1 fruit fly cellular context compared by ENCODE assay signal in the genomic region with DNA sequence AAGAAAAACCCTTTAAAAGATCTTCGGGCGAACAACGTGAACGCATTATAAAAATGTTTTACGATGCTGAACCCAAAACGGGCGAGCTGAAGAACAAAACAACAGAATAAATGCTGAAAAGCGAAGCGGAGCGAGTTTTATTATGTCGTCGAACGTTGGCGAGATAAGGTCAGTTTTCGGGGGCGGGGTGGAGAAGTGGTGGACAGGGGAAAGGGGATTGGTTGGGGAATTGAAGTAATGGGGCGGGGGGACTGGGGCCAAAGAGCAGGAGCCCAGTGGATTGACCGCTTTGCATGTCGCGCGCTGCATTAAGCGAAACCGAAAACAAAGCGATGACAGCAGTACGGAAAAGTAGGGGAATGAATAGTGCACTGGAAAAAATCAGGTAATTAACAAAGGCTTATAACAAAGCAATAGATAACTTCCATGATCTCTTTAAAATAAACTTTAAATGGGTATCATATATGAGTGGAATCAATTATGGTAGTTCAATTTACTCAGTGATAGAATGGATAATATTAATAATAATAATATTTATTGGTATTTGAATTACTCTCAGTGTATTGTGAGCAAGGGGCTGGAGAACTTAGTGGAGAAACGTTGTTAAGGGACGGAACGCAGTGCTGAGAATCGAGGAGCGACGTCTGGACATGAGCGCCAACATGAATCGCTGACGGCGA.
TF ChIP-seq lines count a peak whose summit lies in the region.

No protein-coding gene starts in this region.

TF ChIP-seq in whole organism, embryonic, 481 proteins besides CTCF, POLR2A, EP300 and RAD21 (continued from another document):
- peak; percentile 35; the same call in 1 of the 3 replicates for TF ChIP-seq CG11093 (GFP tag; IDR thresholded peaks at IDR 0.05; lab: Robert Waterston, UW)
- no peak for TF ChIP-seq Taf1 (GFP tag; IDR thresholded peaks at IDR 0.05; lab: Robert Waterston, UW)
- no peak for TF ChIP-seq NC2α (GFP tag; optimal IDR thresholded peaks at IDR 0.05; lab: Kevin White, UChicago)
- no peak for TF ChIP-seq chinmo (GFP tag; IDR thresholded peaks at IDR 0.05; lab: Robert Waterston, UW; ENCODE audit: partially characterized antibody)
- no peak; the same call in 1 of the 3 replicates for TF ChIP-seq row (GFP tag; IDR thresholded peaks at IDR 0.05; lab: Robert Waterston, UW)
- peak in 1 of 2 experiments; percentile 50 for TF ChIP-seq Eip74EF (GFP tag; optimal IDR thresholded peaks at IDR 0.05; lab: Kevin White, UChicago)
- no peak for TF ChIP-seq CG17912 (GFP tag; optimal IDR thresholded peaks at IDR 0.05; lab: Kevin White, UChicago)
- TF ChIP-seq pho (GFP tag; optimal IDR thresholded peaks at IDR 0.05; lab: Kevin White, UChicago): no peak
- no peak for TF ChIP-seq CG34224 (GFP tag; IDR thresholded peaks at IDR 0.05; lab: Robert Waterston, UW; ENCODE audit: partially characterized antibody)
- TF ChIP-seq CG1602 (GFP tag; optimal IDR thresholded peaks at IDR 0.05; lab: Kevin White, UChicago): peak; percentile 12
- TF ChIP-seq ssp (GFP tag; IDR thresholded peaks at IDR 0.05; lab: Robert Waterston, UW): peak; percentile 23; the same call in 1 of the 2 replicates
- peak in 1 of 2 experiments; percentile 4 for TF ChIP-seq dpn (GFP tag; optimal IDR thresholded peaks at IDR 0.05; lab: Kevin White, UChicago)
- TF ChIP-seq CG10462 (GFP tag; optimal IDR thresholded peaks at IDR 0.05; lab: Kevin White, UChicago): no peak
- no peak for TF ChIP-seq CG17385 (GFP tag; optimal IDR thresholded peaks at IDR 0.05; lab: Kevin White, UChicago)
- no peak for TF ChIP-seq CG17612 (GFP tag; IDR thresholded peaks at IDR 0.05; lab: Robert Waterston, UW)
- peak; percentile 69 for TF ChIP-seq Asciz (GFP tag; optimal IDR thresholded peaks at IDR 0.05; lab: Kevin White, UChicago)
- no peak for TF ChIP-seq CG4617 (GFP tag; optimal IDR thresholded peaks at IDR 0.05; lab: Kevin White, UChicago; ENCODE audit: borderline replicate concordance)
- peak; percentile 43; the same call in 1 of the 2 replicates for TF ChIP-seq lmd (GFP tag; IDR thresholded peaks at IDR 0.05; lab: Robert Waterston, UW)
- TF ChIP-seq slou (GFP tag; optimal IDR thresholded peaks at IDR 0.05; lab: Kevin White, UChicago): no peak
- no peak for TF ChIP-seq Oaz (GFP tag; IDR thresholded peaks at IDR 0.05; lab: Robert Waterston, UW)
- no peak for TF ChIP-seq ato (GFP tag; IDR thresholded peaks at IDR 0.05; lab: Robert Waterston, UW; ENCODE audit: partially characterized antibody)
- no peak for TF ChIP-seq Chrac-16 (GFP tag; optimal IDR thresholded peaks at IDR 0.05; lab: Kevin White, UChicago)
- TF ChIP-seq Dfd (GFP tag; optimal IDR thresholded peaks at IDR 0.05; lab: Kevin White, UChicago): no peak
- TF ChIP-seq CG7372 (GFP tag; IDR thresholded peaks at IDR 0.05; lab: Robert Waterston, UW): no peak
- peak; percentile 57 for TF ChIP-seq CG15696 (tag; optimal IDR thresholded peaks at IDR 0.05; lab: Kevin White, UChicago)
- TF ChIP-seq tna (GFP tag; IDR thresholded peaks at IDR 0.05; lab: Robert Waterston, UW; ENCODE audit: partially characterized antibody): no peak
- no peak for TF ChIP-seq CG1647 (GFP tag; optimal IDR thresholded peaks at IDR 0.05; lab: Kevin White, UChicago)
- TF ChIP-seq CG10147 (GFP tag; optimal IDR thresholded peaks at IDR 0.05; lab: Kevin White, UChicago): no peak
- peak; percentile 50 for TF ChIP-seq Six4 (GFP tag; optimal IDR thresholded peaks at IDR 0.05; lab: Kevin White, UChicago)
- no peak for TF ChIP-seq yki (optimal IDR thresholded peaks at IDR 0.05; lab: Kevin White, UChicago)
- TF ChIP-seq ap (GFP tag; IDR thresholded peaks at IDR 0.05; lab: Robert Waterston, UW): 0 out of 2 replicates have a peak, but pooled peaks have one; percentile 28
- no peak for TF ChIP-seq klu (GFP tag; IDR thresholded peaks at IDR 0.05; lab: Robert Waterston, UW)
- peak; percentile 7 for TF ChIP-seq CG18476 (GFP tag; optimal IDR thresholded peaks at IDR 0.05; lab: Kevin White, UChicago)
- TF ChIP-seq CG13624 (GFP tag; optimal IDR thresholded peaks at IDR 0.05; lab: Kevin White, UChicago): no peak
- peak; percentile 20 for TF ChIP-seq BtbVII (GFP tag; optimal IDR thresholded peaks at IDR 0.05; lab: Kevin White, UChicago)
- no peak for TF ChIP-seq CG12299 (tag; optimal IDR thresholded peaks at IDR 0.05; lab: Kevin White, UChicago)
- no peak for TF ChIP-seq fd64A (GFP tag; optimal IDR thresholded peaks at IDR 0.05; lab: Kevin White, UChicago)
- TF ChIP-seq sob (GFP tag; IDR thresholded peaks at IDR 0.05; lab: Robert Waterston, UW): peak; percentile 50; the same call in 1 of the 2 replicates
- no peak; the same call in 1 of the 2 replicates for TF ChIP-seq CG32532 (GFP tag; IDR thresholded peaks at IDR 0.05; lab: Robert Waterston, UW)
- no peak for TF ChIP-seq HLH4C (GFP tag; IDR thresholded peaks at IDR 0.05; lab: Robert Waterston, UW; ENCODE audit: partially characterized antibody)
- TF ChIP-seq CG17568 (GFP tag; optimal IDR thresholded peaks at IDR 0.05; lab: Kevin White, UChicago): no peak
- TF ChIP-seq CG8281 (tag; optimal IDR thresholded peaks at IDR 0.05; lab: Kevin White, UChicago): peak; percentile 52
- TF ChIP-seq corto (GFP tag; optimal IDR thresholded peaks at IDR 0.05; lab: Kevin White, UChicago): no peak
- no peak for TF ChIP-seq sc (optimal IDR thresholded peaks at IDR 0.05; lab: Kevin White, UChicago)
- no peak for TF ChIP-seq sc (GFP tag; optimal IDR thresholded peaks at IDR 0.05; lab: Kevin White, UChicago)
- TF ChIP-seq Sox102F (GFP tag; optimal IDR thresholded peaks at IDR 0.05; lab: Kevin White, UChicago): peak; percentile 7
- TF ChIP-seq Hr39 (optimal IDR thresholded peaks at IDR 0.05; lab: Kevin White, UChicago): no peak
- TF ChIP-seq CG11695 (GFP tag; IDR thresholded peaks at IDR 0.05; lab: Robert Waterston, UW): no peak
- TF ChIP-seq CG8765 (GFP tag; IDR thresholded peaks at IDR 0.05; lab: Robert Waterston, UW): no peak
- TF ChIP-seq CG2202 (tag; optimal IDR thresholded peaks at IDR 0.05; lab: Kevin White, UChicago): no peak
- peak; percentile 55 for TF ChIP-seq tin (GFP tag; optimal IDR thresholded peaks at IDR 0.05; lab: Kevin White, UChicago)
- TF ChIP-seq ci (GFP tag; IDR thresholded peaks at IDR 0.05; lab: Robert Waterston, UW): peak; percentile 53; the same call in 1 of the 3 replicates
- no peak for TF ChIP-seq CG14050 (GFP tag; IDR thresholded peaks at IDR 0.05; lab: Robert Waterston, UW)
- TF ChIP-seq ATbp (GFP tag; optimal IDR thresholded peaks at IDR 0.05; lab: Kevin White, UChicago): no peak
- no peak for TF ChIP-seq en (GFP tag; optimal IDR thresholded peaks at IDR 0.05; lab: Kevin White, UChicago)
- no peak for TF ChIP-seq CG9932 (GFP tag; IDR thresholded peaks at IDR 0.05; lab: Robert Waterston, UW)
- no peak for TF ChIP-seq tx (GFP tag; optimal IDR thresholded peaks at IDR 0.05; lab: Kevin White, UChicago)
- no peak for TF ChIP-seq CG10366 (GFP tag; IDR thresholded peaks at IDR 0.05; lab: Robert Waterston, UW)
- peak; percentile 76 for TF ChIP-seq CG6689 (GFP tag; IDR thresholded peaks at IDR 0.05; lab: Robert Waterston, UW)
- TF ChIP-seq NC2β (GFP tag; optimal IDR thresholded peaks at IDR 0.05; lab: Kevin White, UChicago): no peak
- TF ChIP-seq Scr (GFP tag; IDR thresholded peaks at IDR 0.05; lab: Robert Waterston, UW; ENCODE audit: partially characterized antibody): no peak
- no peak for TF ChIP-seq fru (optimal IDR thresholded peaks at IDR 0.05; lab: Kevin White, UChicago)
- TF ChIP-seq tap (tag; optimal IDR thresholded peaks at IDR 0.05; lab: Kevin White, UChicago): peak; percentile 70
- TF ChIP-seq CG34376 (GFP tag; optimal IDR thresholded peaks at IDR 0.05; lab: Kevin White, UChicago): no peak
- TF ChIP-seq CG30403 (GFP tag; optimal IDR thresholded peaks at IDR 0.05; lab: Kevin White, UChicago): peak; percentile 32
- TF ChIP-seq Doc3 (GFP tag; IDR thresholded peaks at IDR 0.05; lab: Robert Waterston, UW; ENCODE audit: partially characterized antibody): no peak
- no peak for TF ChIP-seq CG3407 (GFP tag; optimal IDR thresholded peaks at IDR 0.05; lab: Kevin White, UChicago)
- no peak for TF ChIP-seq emc (GFP tag; optimal IDR thresholded peaks at IDR 0.05; lab: Kevin White, UChicago)
- TF ChIP-seq CG13296 (GFP tag; optimal IDR thresholded peaks at IDR 0.05; lab: Kevin White, UChicago): no peak
- no peak; the same call in 1 of the 2 replicates for TF ChIP-seq ranshi (GFP tag; IDR thresholded peaks at IDR 0.05; lab: Robert Waterston, UW)
- TF ChIP-seq Poxn (GFP tag; IDR thresholded peaks at IDR 0.05; lab: Robert Waterston, UW): no peak
- no peak for TF ChIP-seq Gsc (GFP tag; IDR thresholded peaks at IDR 0.05; lab: Robert Waterston, UW)
- no peak for TF ChIP-seq CG42726 (GFP tag; IDR thresholded peaks at IDR 0.05; lab: Robert Waterston, UW; ENCODE audit: partially characterized antibody)
- no peak for TF ChIP-seq usp (GFP tag; optimal IDR thresholded peaks at IDR 0.05; lab: Kevin White, UChicago)
- TF ChIP-seq Max (GFP tag; optimal IDR thresholded peaks at IDR 0.05; lab: Kevin White, UChicago): peak; percentile 7
- no peak for TF ChIP-seq CG12155 (GFP tag; optimal IDR thresholded peaks at IDR 0.05; lab: Kevin White, UChicago)
- peak in 1 of 2 experiments; percentile 54 for TF ChIP-seq bsh (GFP tag; optimal IDR thresholded peaks at IDR 0.05; lab: Kevin White, UChicago)
- no peak for TF ChIP-seq h (optimal IDR thresholded peaks at IDR 0.05; lab: Kevin White, UChicago)
- TF ChIP-seq CG1832 (GFP tag; optimal IDR thresholded peaks at IDR 0.05; lab: Kevin White, UChicago): no peak
- TF ChIP-seq jumu (GFP tag; optimal IDR thresholded peaks at IDR 0.05; lab: Kevin White, UChicago): no peak
- TF ChIP-seq CG7786 (GFP tag; optimal IDR thresholded peaks at IDR 0.05; lab: Kevin White, UChicago): no peak
- TF ChIP-seq CG7839 (tag; optimal IDR thresholded peaks at IDR 0.05; lab: Kevin White, UChicago): peak; percentile 75
- no peak for TF ChIP-seq lbe (GFP tag; optimal IDR thresholded peaks at IDR 0.05; lab: Kevin White, UChicago)
- peak; percentile 22 for TF ChIP-seq jing (GFP tag; optimal IDR thresholded peaks at IDR 0.05; lab: Kevin White, UChicago)
- TF ChIP-seq sim (GFP tag; IDR thresholded peaks at IDR 0.05; lab: Robert Waterston, UW): peak; percentile 48; the same call in 1 of the 2 replicates
- no peak for TF ChIP-seq CG7745 (tag; optimal IDR thresholded peaks at IDR 0.05; lab: Kevin White, UChicago)
- TF ChIP-seq twi (tag; optimal IDR thresholded peaks at IDR 0.05; lab: Kevin White, UChicago): peak; percentile 37
- TF ChIP-seq TFAM (GFP tag; optimal IDR thresholded peaks at IDR 0.05; lab: Kevin White, UChicago): no peak
- TF ChIP-seq sima (GFP tag; optimal IDR thresholded peaks at IDR 0.05; lab: Kevin White, UChicago): no peak
- TF ChIP-seq Blimp-1 (GFP tag; optimal IDR thresholded peaks at IDR 0.05; lab: Kevin White, UChicago): peak; percentile 91
- peak in 1 of 2 experiments; percentile 45 for TF ChIP-seq Pdp1 (GFP tag; optimal IDR thresholded peaks at IDR 0.05; lab: Kevin White, UChicago)
- no peak for TF ChIP-seq tup (GFP tag; optimal IDR thresholded peaks at IDR 0.05; lab: Kevin White, UChicago)
- TF ChIP-seq ewg (GFP tag; optimal IDR thresholded peaks at IDR 0.05; lab: Kevin White, UChicago): peak; percentile 43
- no peak for TF ChIP-seq Fer2 (tag; optimal IDR thresholded peaks at IDR 0.05; lab: Kevin White, UChicago)
- no peak for TF ChIP-seq Bdp1 (GFP tag; optimal IDR thresholded peaks at IDR 0.05; lab: Kevin White, UChicago)
- no peak for TF ChIP-seq Vsx1 (GFP tag; optimal IDR thresholded peaks at IDR 0.05; lab: Kevin White, UChicago)
- TF ChIP-seq CG12659 (GFP tag; optimal IDR thresholded peaks at IDR 0.05; lab: Kevin White, UChicago): no peak
- no peak for TF ChIP-seq org-1 (GFP tag; optimal IDR thresholded peaks at IDR 0.05; lab: Kevin White, UChicago)
- TF ChIP-seq H15 (GFP tag; IDR thresholded peaks at IDR 0.05; lab: Robert Waterston, UW): peak; percentile 61; the same call in 2 of the 3 replicates
- peak; percentile 2 for TF ChIP-seq CG14965 (GFP tag; optimal IDR thresholded peaks at IDR 0.05; lab: Kevin White, UChicago; ENCODE audit: borderline replicate concordance)
- peak; percentile 44 for TF ChIP-seq CG17802 (tag; optimal IDR thresholded peaks at IDR 0.05; lab: Kevin White, UChicago)
- no peak for TF ChIP-seq CG31365 (tag; optimal IDR thresholded peaks at IDR 0.05; lab: Kevin White, UChicago)
- TF ChIP-seq ase (GFP tag; IDR thresholded peaks at IDR 0.05; lab: Robert Waterston, UW): peak; percentile 50; the same call in 1 of the 3 replicates
- peak; percentile 54 for TF ChIP-seq CG32772 (GFP tag; IDR thresholded peaks at IDR 0.05; lab: Robert Waterston, UW)
- no peak for TF ChIP-seq MESR4 (GFP tag; optimal IDR thresholded peaks at IDR 0.05; lab: Kevin White, UChicago)
- peak; percentile 33 for TF ChIP-seq CG5180 (GFP tag; optimal IDR thresholded peaks at IDR 0.05; lab: Kevin White, UChicago)
- peak; percentile 39 for TF ChIP-seq CG30431 (GFP tag; optimal IDR thresholded peaks at IDR 0.05; lab: Kevin White, UChicago)
- no peak for TF ChIP-seq CG33213 (GFP tag; optimal IDR thresholded peaks at IDR 0.05; lab: Kevin White, UChicago)
- TF ChIP-seq Lhr (GFP tag; optimal IDR thresholded peaks at IDR 0.05; lab: Kevin White, UChicago): peak; percentile 9
- TF ChIP-seq gro (GFP tag; optimal IDR thresholded peaks at IDR 0.05; lab: Kevin White, UChicago): no peak
- TF ChIP-seq Deaf1 (tag; optimal IDR thresholded peaks at IDR 0.05; lab: Kevin White, UChicago): peak; percentile 34
- no peak for TF ChIP-seq CG9215 (GFP tag; IDR thresholded peaks at IDR 0.05; lab: Robert Waterston, UW)
- TF ChIP-seq Doc2 (GFP tag; IDR thresholded peaks at IDR 0.05; lab: Robert Waterston, UW): no peak
- no peak for TF ChIP-seq BEAF-32 (GFP tag; optimal IDR thresholded peaks at IDR 0.05; lab: Kevin White, UChicago)
- TF ChIP-seq ro (GFP tag; IDR thresholded peaks at IDR 0.05; lab: Robert Waterston, UW): no peak
- TF ChIP-seq YL-1 (GFP tag; optimal IDR thresholded peaks at IDR 0.05; lab: Kevin White, UChicago): no peak
- TF ChIP-seq hth (optimal IDR thresholded peaks at IDR 0.05; lab: Kevin White, UChicago): no peak
- TF ChIP-seq CG31441 (GFP tag; IDR thresholded peaks at IDR 0.05; lab: Robert Waterston, UW): peak; percentile 89
- no peak for TF ChIP-seq br (optimal IDR thresholded peaks at IDR 0.05; lab: Kevin White, UChicago)
- TF ChIP-seq Abd-B (GFP tag; optimal IDR thresholded peaks at IDR 0.05; lab: Kevin White, UChicago): peak; percentile 43
- TF ChIP-seq CG9437 (GFP tag; optimal IDR thresholded peaks at IDR 0.05; lab: Kevin White, UChicago): no peak
- TF ChIP-seq nerfin-2 (GFP tag; IDR thresholded peaks at IDR 0.05; lab: Robert Waterston, UW; ENCODE audit: partially characterized antibody): no peak
